Fruit fly (Drosophila melanogaster): ENCODE measurements around the gene tHMG2.
A peak's percentile ranks its signal among the peaks of the same experiment; 100 is the strongest.

Gene tHMG2

dm6 chr3R:22487037-22487492, 5.7 kb upstream of the tHMG2 start, which contains the start of gene Pfdn5 (continued):
- TF ChIP-seq dysf (GFP tag; IDR thresholded peaks at IDR 0.05) (no peak), hbn (GFP tag; IDR thresholded peaks at IDR 0.05; ENCODE audit: partially characterized antibody) (peak; percentile 74), abd-A (tag; optimal IDR thresholded peaks at IDR 0.05) (no peak), CG9797 (GFP tag; optimal IDR thresholded peaks at IDR 0.05) (peak; percentile 38), HmgD (GFP tag; optimal IDR thresholded peaks at IDR 0.05) (peak; percentile 33), dan (GFP tag; IDR thresholded peaks at IDR 0.05) (no peak), CG14014 (GFP tag; IDR thresholded peaks at IDR 0.05) (no peak), B-H2 (GFP tag; optimal IDR thresholded peaks at IDR 0.05) (peak; percentile 38), CG11398 (GFP tag; optimal IDR thresholded peaks at IDR 0.05) (no peak), CG2116 (GFP tag; optimal IDR thresholded peaks at IDR 0.05) (peak; percentile 98), bab2 (GFP tag; optimal IDR thresholded peaks at IDR 0.05) (no peak), trem (tag; optimal IDR thresholded peaks at IDR 0.05) (peak; percentile 78), CG34376 (GFP tag; optimal IDR thresholded peaks at IDR 0.05) (no peak), CG7745 (tag; optimal IDR thresholded peaks at IDR 0.05) (no peak), bigmax (GFP tag; optimal IDR thresholded peaks at IDR 0.05) (peak; percentile 15), E2f2 (GFP tag; IDR thresholded peaks at IDR 0.05) (peak; percentile 96), MTF-1 (GFP tag; optimal IDR thresholded peaks at IDR 0.05; ENCODE audit: borderline replicate concordance) (no peak), CG12299 (tag; optimal IDR thresholded peaks at IDR 0.05) (no peak), disco-r (GFP tag; optimal IDR thresholded peaks at IDR 0.05) (no peak), sqz (GFP tag; optimal IDR thresholded peaks at IDR 0.05) (no peak), CG13287 (GFP tag; IDR thresholded peaks at IDR 0.05; ENCODE audit: partially characterized antibody) (peak; percentile 87), amos (GFP tag; IDR thresholded peaks at IDR 0.05; ENCODE audit: partially characterized antibody) (peak; percentile 77), CG17385 (GFP tag; optimal IDR thresholded peaks at IDR 0.05) (no peak), Dll (GFP tag; IDR thresholded peaks at IDR 0.05; ENCODE audit: partially characterized antibody) (peak; percentile 80), cato (GFP tag; optimal IDR thresholded peaks at IDR 0.05; ENCODE audit: borderline replicate concordance) (no peak), H2.0 (GFP tag; IDR thresholded peaks at IDR 0.05) (no peak), tap (tag; optimal IDR thresholded peaks at IDR 0.05) (no peak), z (GFP tag; IDR thresholded peaks at IDR 0.05) (no peak), HLHmδ (GFP tag; optimal IDR thresholded peaks at IDR 0.05) (no peak), crp (GFP tag; optimal IDR thresholded peaks at IDR 0.05) (peak in 1 of 2 experiments; percentile 38), Poxn (GFP tag; IDR thresholded peaks at IDR 0.05) (no peak), Elba2 (GFP tag; optimal IDR thresholded peaks at IDR 0.05) (peak; percentile 32), CG3847 (GFP tag; IDR thresholded peaks at IDR 0.05) (0 out of 2 replicates have a peak, but pooled peaks have one; percentile 15), otp (GFP tag; IDR thresholded peaks at IDR 0.05) (no peak), kay (GFP tag; optimal IDR thresholded peaks at IDR 0.05) (peak; percentile 93), al (GFP tag; IDR thresholded peaks at IDR 0.05) (no peak), Six4 (GFP tag; optimal IDR thresholded peaks at IDR 0.05) (no peak), Tbp (GFP tag; optimal IDR thresholded peaks at IDR 0.05) (no peak), CG13624 (GFP tag; optimal IDR thresholded peaks at IDR 0.05) (peak; percentile 38), fd102C (GFP tag; optimal IDR thresholded peaks at IDR 0.05) (no peak), CG10321 (GFP tag; IDR thresholded peaks at IDR 0.05) (0 out of 2 replicates have a peak, but pooled peaks have one; percentile 9), CG16813 (GFP tag; IDR thresholded peaks at IDR 0.05; ENCODE audit: partially characterized antibody) (peak; percentile 85), fd64A (GFP tag; optimal IDR thresholded peaks at IDR 0.05) (no peak), CG1832 (GFP tag; optimal IDR thresholded peaks at IDR 0.05) (no peak), CG17359 (tag; optimal IDR thresholded peaks at IDR 0.05) (no peak), MESR4 (GFP tag; optimal IDR thresholded peaks at IDR 0.05) (peak; percentile 98), sd (tag; optimal IDR thresholded peaks at IDR 0.05) (no peak), Bteb2 (GFP tag; optimal IDR thresholded peaks at IDR 0.05) (peak; percentile 7), CHES-1-like (GFP tag; optimal IDR thresholded peaks at IDR 0.05) (peak; percentile 26), CG11093 (GFP tag; IDR thresholded peaks at IDR 0.05) (no peak), Sin3A (optimal IDR thresholded peaks at IDR 0.05) (peak; percentile 44)
